Fruit fly (Drosophila melanogaster): ENCODE results near the gene fit.

- no peak for TF ChIP-seq ttk (optimal IDR thresholded peaks at IDR 0.05)
- no peak for TF ChIP-seq Myc (optimal IDR thresholded peaks at IDR 0.05)
- TF ChIP-seq psq (optimal IDR thresholded peaks at IDR 0.05) = no peak
- TF ChIP-seq Sin3A (optimal IDR thresholded peaks at IDR 0.05) = no peak
- no peak for TF ChIP-seq h (optimal IDR thresholded peaks at IDR 0.05)
Measured at dm6 chr3R:21921363-21922208, 37.3 kb upstream of the fit start.

Data from Kc167 (cell line).